Worm (Caenorhabditis elegans) whole organism, L4 larva: ENCODE data around the gene Y53G8AM.8.

ENCODE experiments used
- F10B5.3 ChIP-seq: sonication (generic microtip); optimal IDR thresholded peaks from 2 replicates; lab custom pipeline; 2016; ENCODE audit warnings: mild to moderate bottlenecking, missing genetic modification characterization, missing compliant biosample characterization
- F26F4.8 ChIP-seq: fragments of 200-800 bp; sonication (Bioruptor generic); conservative IDR thresholded peaks from 2 replicates; pipeline ENCODE4 v1.3.6; 2022; ENCODE audit warnings: missing genetic modification characterization, missing compliant biosample characterization
- F44E2.7 ChIP-seq: fragments of 200-800 bp; sonication (Bioruptor generic); IDR thresholded peaks from 2 replicates; pipeline ENCODE4 v2.1.2; 2022; ENCODE audit warnings: missing genetic modification characterization, missing compliant biosample characterization
- F49E8.2 ChIP-seq: sonication (generic microtip); optimal IDR thresholded peaks from 2 replicates; lab custom pipeline; 2016; ENCODE audit warnings: missing compliant biosample characterization, mild to moderate bottlenecking, missing genetic modification characterization, borderline replicate concordance
- R02D3.7 ChIP-seq: fragments of 150-350 bp; sonication (generic microtip); optimal IDR thresholded peaks from 3 replicates; lab custom pipeline; 2014; ENCODE audit warnings: missing biosample characterization, missing genetic modification characterization
- Y105C5A.15 ChIP-seq: fragments of 200-800 bp; sonication (Bioruptor generic); IDR thresholded peaks from 2 replicates; pipeline ENCODE4 v1.3.6; 2022; ENCODE audit warnings: missing genetic modification characterization, missing compliant biosample characterization
- Y5F2A.4 ChIP-seq: fragments of 200-800 bp; sonication (Bioruptor generic); optimal IDR thresholded peaks from 2 replicates; lab custom pipeline; 2018; ENCODE audit warnings: mild to moderate bottlenecking, missing genetic modification characterization, missing compliant biosample characterization
- ZK337.2 ChIP-seq: fragments of 200-800 bp; sonication (Bioruptor generic); IDR thresholded peaks from 2 replicates; pipeline ENCODE4 v1.3.6; 2022; ENCODE audit warnings: missing genetic modification reagents, missing genetic modification characterization, missing compliant biosample characterization
- ZK546.5 ChIP-seq, 2 experiments: sonication (generic microtip); optimal IDR thresholded peaks; 2 replicates each; lab custom pipeline; 2017; ENCODE audit warnings: missing biosample characterization in 2 of 2, missing genetic modification characterization in 2 of 2
- aly-2 ChIP-seq: sonication (generic microtip); optimal IDR thresholded peaks from 2 replicates; lab custom pipeline; 2018; ENCODE audit warnings: missing biosample characterization, missing genetic modification characterization
- ama-1 ChIP-seq: fragments of 150-350 bp; optimal IDR thresholded peaks from 2 replicates; lab custom pipeline; 2014; ENCODE audit warnings: inconsistent platforms, mixed read lengths
- arid-1 ChIP-seq: fragments of 200-800 bp; sonication (Bioruptor generic); conservative IDR thresholded peaks from 2 replicates; pipeline ENCODE4 v1.3.6; 2022; ENCODE audit warnings: missing genetic modification reagents, missing genetic modification characterization, missing compliant biosample characterization
- ceh-20 ChIP-seq: fragments of 200-800 bp; sonication (Bioruptor generic); IDR thresholded peaks from 2 replicates; pipeline ENCODE4 v1.3.6; 2022; ENCODE audit warnings: missing genetic modification reagents, missing genetic modification characterization, missing compliant biosample characterization
- ceh-28 ChIP-seq: fragments of 150-350 bp; optimal IDR thresholded peaks from 2 replicates; lab custom pipeline; 2014; ENCODE audit warnings: missing biosample characterization, missing genetic modification reagents, missing genetic modification characterization
- ceh-44 ChIP-seq: fragments of 200-800 bp; sonication (Bioruptor generic); IDR thresholded peaks from 2 replicates; pipeline ENCODE4 v1.3.6; 2022; ENCODE audit warnings: missing genetic modification reagents, missing genetic modification characterization, missing compliant biosample characterization
- ces-1 ChIP-seq: fragments of 150-350 bp; sonication (generic microtip); optimal IDR thresholded peaks from 4 replicates; lab custom pipeline; 2014; ENCODE audit warnings: missing biosample characterization, missing genetic modification reagents, missing genetic modification characterization
- ctbp-1 ChIP-seq: fragments of 200-800 bp; sonication (Bioruptor generic); IDR thresholded peaks from 2 replicates; pipeline ENCODE4 v1.3.6; 2022; ENCODE audit warnings: missing genetic modification reagents, missing genetic modification characterization, missing compliant biosample characterization
- dmd-8 ChIP-seq: fragments of 200-800 bp; sonication (Bioruptor generic); IDR thresholded peaks from 2 replicates; pipeline ENCODE4 v1.3.6; 2022; ENCODE audit warnings: missing genetic modification characterization, missing compliant biosample characterization
- dmd-9 ChIP-seq: fragments of 200-800 bp; sonication (Bioruptor generic); IDR thresholded peaks from 2 replicates; pipeline ENCODE4 v1.3.6; 2022; ENCODE audit warnings: missing genetic modification reagents, missing genetic modification characterization, missing compliant biosample characterization
- duxl-1 ChIP-seq: sonication (generic microtip); optimal IDR thresholded peaks from 2 replicates; lab custom pipeline; 2016; ENCODE audit warnings: mild to moderate bottlenecking, missing genetic modification characterization, moderate library complexity, missing compliant biosample characterization; ENCODE audit not compliant: poor library complexity
- dve-1 ChIP-seq: sonication (generic microtip); optimal IDR thresholded peaks from 2 replicates; lab custom pipeline; 2017; ENCODE audit warnings: antibody characterized with exemption, mild to moderate bottlenecking, missing genetic modification characterization, missing compliant biosample characterization; ENCODE audit not compliant: insufficient read depth
- fkh-10 ChIP-seq: fragments of 150-350 bp; optimal IDR thresholded peaks from 2 replicates; lab custom pipeline; 2014; ENCODE audit warnings: missing biosample characterization, missing genetic modification reagents, missing genetic modification characterization
- gei-8 ChIP-seq: fragments of 200-800 bp; sonication (Bioruptor generic); optimal IDR thresholded peaks from 2 replicates; lab custom pipeline; 2018; ENCODE audit warnings: mild to moderate bottlenecking, missing genetic modification characterization, missing compliant biosample characterization
- hif-1 ChIP-seq, 2 experiments: sonication (generic microtip); optimal IDR thresholded peaks; 2 replicates each; lab custom pipeline; 2016 to 2017; ENCODE audit warnings: missing compliant biosample characterization in 2 of 2, missing genetic modification characterization in 2 of 2, missing genetic modification reagents in 2 of 2, missing genotype in 2 of 2, mild to moderate bottlenecking in 1 of 2
- hlh-11 ChIP-seq: fragments of 200-800 bp; sonication (Bioruptor generic); optimal IDR thresholded peaks from 2 replicates; lab custom pipeline; 2018; ENCODE audit warnings: mild to moderate bottlenecking, missing genetic modification characterization, missing compliant biosample characterization
- lin-1 ChIP-seq: fragments of 200-800 bp; sonication (Bioruptor generic); IDR thresholded peaks from 2 replicates; pipeline ENCODE4 v1.3.6; 2022; ENCODE audit warnings: missing genetic modification reagents, missing genetic modification characterization, missing compliant biosample characterization
- lin-13 ChIP-seq: fragments of 150-350 bp; optimal IDR thresholded peaks from 2 replicates; lab custom pipeline; 2014; ENCODE audit warnings: missing biosample characterization, missing genetic modification reagents, missing genetic modification characterization
- lin-15B ChIP-seq: fragments of 150-350 bp; sonication (generic microtip); optimal IDR thresholded peaks from 3 replicates; lab custom pipeline; 2014; ENCODE audit warnings: missing biosample characterization, missing genetic modification characterization
- lin-38 ChIP-seq: fragments of 200-800 bp; sonication (Bioruptor generic); IDR thresholded peaks from 2 replicates; pipeline ENCODE4 v1.3.6; 2022; ENCODE audit warnings: missing genetic modification reagents, missing genetic modification characterization, missing compliant biosample characterization
- lin-39 ChIP-seq: fragments of 150-350 bp; optimal IDR thresholded peaks from 2 replicates; lab custom pipeline; 2014; ENCODE audit warnings: missing biosample characterization, missing genetic modification reagents, missing genetic modification characterization
- madf-5 ChIP-seq, 2 experiments: fragments of 200-800 bp; sonication (Bioruptor generic); IDR thresholded peaks; 2 replicates each; pipeline ENCODE4 v1.3.6; 2022; ENCODE audit warnings: missing compliant biosample characterization in 2 of 2, missing genetic modification characterization in 2 of 2
- mdl-1 ChIP-seq, 2 experiments: fragments of 150-350 bp in 1 of 2; sonication (generic microtip) in 1 of 2; optimal IDR thresholded peaks; 2 replicates each; lab custom pipeline; 2014 to 2017; ENCODE audit warnings: missing biosample characterization in 2 of 2, missing genetic modification characterization in 2 of 2
- mes-2 ChIP-seq: sonication (generic microtip); optimal IDR thresholded peaks from 2 replicates; lab custom pipeline; 2016; ENCODE audit warnings: missing genotype, mild to moderate bottlenecking, missing genetic modification characterization, missing compliant biosample characterization; ENCODE audit not compliant: poor library complexity, severe bottlenecking
- mxl-2 ChIP-seq: fragments of 200-800 bp; sonication (Bioruptor generic); conservative IDR thresholded peaks from 2 replicates; pipeline ENCODE4 v1.3.6; 2022; ENCODE audit warnings: missing genetic modification reagents, missing genetic modification characterization, missing compliant biosample characterization
- nhr-237 ChIP-seq: sonication (generic microtip); optimal IDR thresholded peaks from 2 replicates; lab custom pipeline; 2017; ENCODE audit warnings: missing biosample characterization, missing genetic modification characterization
- nhr-28 ChIP-seq: fragments of 150-350 bp; optimal IDR thresholded peaks from 2 replicates; lab custom pipeline; 2014; ENCODE audit warnings: missing biosample characterization, missing genetic modification characterization
- nhr-41 ChIP-seq: fragments of 200-800 bp; sonication (Bioruptor generic); IDR thresholded peaks from 2 replicates; pipeline ENCODE4 v1.3.6; 2022; ENCODE audit warnings: missing genetic modification reagents, missing genetic modification characterization, missing compliant biosample characterization
- nhr-42 ChIP-seq: fragments of 200-800 bp; sonication (Bioruptor generic); IDR thresholded peaks from 2 replicates; pipeline ENCODE4 v1.3.6; 2022; ENCODE audit warnings: missing genetic modification characterization, missing compliant biosample characterization
- nhr-48 ChIP-seq: sonication (generic microtip); optimal IDR thresholded peaks from 2 replicates; lab custom pipeline; 2016; ENCODE audit warnings: mild to moderate bottlenecking, missing genetic modification characterization, missing compliant biosample characterization
- php-3 ChIP-seq: fragments of 200-800 bp; sonication (Bioruptor generic); IDR thresholded peaks from 2 replicates; pipeline ENCODE4 v1.3.6; 2022; ENCODE audit warnings: missing genetic modification reagents, missing genetic modification characterization, missing compliant biosample characterization
- set-16 ChIP-seq: fragments of 200-800 bp; sonication (Bioruptor generic); IDR thresholded peaks from 2 replicates; pipeline ENCODE4 v1.3.6; 2022; ENCODE audit warnings: missing genetic modification reagents, missing genetic modification characterization, missing compliant biosample characterization
- skn-1 ChIP-seq: fragments of 150-350 bp; optimal IDR thresholded peaks from 2 replicates; lab custom pipeline; 2014; ENCODE audit warnings: missing biosample characterization, missing genetic modification characterization
- snpc-1.2 ChIP-seq: fragments of 200-800 bp; sonication (Bioruptor generic); IDR thresholded peaks from 2 replicates; pipeline ENCODE4 v1.3.6; 2022; ENCODE audit warnings: missing genetic modification reagents, missing genetic modification characterization, missing compliant biosample characterization
- spr-1 ChIP-seq: sonication (generic microtip); optimal IDR thresholded peaks from 2 replicates; lab custom pipeline; 2016; ENCODE audit warnings: mild to moderate bottlenecking, missing genetic modification characterization, missing compliant biosample characterization
- spr-3 ChIP-seq: fragments of 200-800 bp; sonication (Bioruptor generic); optimal IDR thresholded peaks from 2 replicates; lab custom pipeline; 2018; ENCODE audit warnings: mild to moderate bottlenecking, missing genetic modification characterization, missing compliant biosample characterization
- ztf-7 ChIP-seq: fragments of 150-350 bp; optimal IDR thresholded peaks from 2 replicates; lab custom pipeline; 2014; ENCODE audit warnings: missing biosample characterization, missing genetic modification characterization

Y53G8AM.8 gene

ce11 chrIII:3249038-3249420 is 29.5 kb downstream of the Y53G8AM.8 start (continued):
- no peak for TF ChIP-seq ZK546.5 (tag; optimal IDR thresholded peaks at IDR 0.05; lab: Kevin White, UChicago)
- TF ChIP-seq mes-2: peak; percentile 66
- peak; percentile 14; the same call in 1 of the 2 replicates for TF ChIP-seq lin-1
- TF ChIP-seq F10B5.3: peak; percentile 59
- peak; percentile 71 to 90; a peak in 3 of 4 replicates for TF ChIP-seq madf-5 (GFP tag; IDR thresholded peaks at IDR 0.05; lab: Robert Waterston, UW)
- peak; percentile 61 for TF ChIP-seq gei-8 (GFP tag; lab: Kevin White, UChicago)
- TF ChIP-seq ceh-20 (GFP tag; lab: Robert Waterston, UW): no peak; the same call in 1 of the 2 replicates
- no peak for TF ChIP-seq nhr-28 (tag; lab: Kevin White, UChicago)
- TF ChIP-seq nhr-41 (GFP tag; lab: Robert Waterston, UW): peak; percentile 47; the same call in 1 of the 2 replicates
- TF ChIP-seq nhr-42 (GFP tag; lab: Robert Waterston, UW): no peak
- peak; percentile 56 for TF ChIP-seq spr-1 (tag; lab: Kevin White, UChicago)
- TF ChIP-seq mdl-1 (tag; optimal IDR thresholded peaks at IDR 0.05; lab: Kevin White, UChicago): no peak
- TF ChIP-seq php-3 (GFP tag; lab: Robert Waterston, UW): peak; percentile 60
- TF ChIP-seq ces-1: no peak
- no peak for TF ChIP-seq ceh-44 (GFP tag; lab: Robert Waterston, UW)
- TF ChIP-seq arid-1 (GFP tag; lab: Robert Waterston, UW): peak; percentile 74
- TF ChIP-seq hif-1 (tag; optimal IDR thresholded peaks at IDR 0.05; lab: Kevin White, UChicago): no peak
- TF ChIP-seq nhr-48 (tag; lab: Kevin White, UChicago): peak; percentile 6
- TF ChIP-seq ama-1: no peak
- no peak for TF ChIP-seq nhr-237
- no peak for TF ChIP-seq R02D3.7 (tag; lab: Kevin White, UChicago)
- no peak for TF ChIP-seq set-16 (GFP tag; lab: Robert Waterston, UW)
- TF ChIP-seq mxl-2 (GFP tag; lab: Robert Waterston, UW): no peak; the same call in 1 of the 2 replicates
- peak; percentile 11 for TF ChIP-seq ztf-7 (tag; lab: Kevin White, UChicago)
- TF ChIP-seq F49E8.2 (tag; lab: Kevin White, UChicago): peak; percentile 64
- TF ChIP-seq spr-3 (GFP tag; lab: Kevin White, UChicago): no peak
- TF ChIP-seq lin-15B (tag; lab: Kevin White, UChicago): no peak
- TF ChIP-seq lin-39 (tag; lab: Kevin White, UChicago): no peak
- TF ChIP-seq lin-38 (GFP tag; lab: Robert Waterston, UW): peak; percentile 75
- no peak for TF ChIP-seq fkh-10 (GFP tag; lab: Kevin White, UChicago)
- TF ChIP-seq dmd-9 (GFP tag; lab: Robert Waterston, UW): 0 out of 2 replicates have a peak, but pooled peaks have one; percentile 19
- TF ChIP-seq lin-13 (GFP tag; lab: Kevin White, UChicago): no peak
- peak; percentile 73 for TF ChIP-seq ctbp-1 (GFP tag; lab: Robert Waterston, UW)
- no peak for TF ChIP-seq skn-1 (tag; lab: Kevin White, UChicago)
- TF ChIP-seq F44E2.7 (GFP tag; lab: Robert Waterston, UW): peak; percentile 89
- TF ChIP-seq snpc-1.2 (GFP tag; lab: Robert Waterston, UW): peak; percentile 60; the same call in 1 of the 2 replicates
- TF ChIP-seq dmd-8: peak; percentile 85
- peak; percentile 71 for TF ChIP-seq ZK337.2
- no peak for TF ChIP-seq hlh-11 (tag; lab: Kevin White, UChicago)
- no peak for TF ChIP-seq ceh-28 (tag; lab: Kevin White, UChicago)
- no peak for TF ChIP-seq aly-2 (tag; lab: Kevin White, UChicago)
- TF ChIP-seq duxl-1 (tag; lab: Kevin White, UChicago): peak; percentile 41
- no peak for TF ChIP-seq Y5F2A.4
- no peak for TF ChIP-seq dve-1
- TF ChIP-seq F26F4.8 (GFP tag; lab: Robert Waterston, UW): peak; percentile 80
- TF ChIP-seq Y105C5A.15 (GFP tag; lab: Robert Waterston, UW): peak; percentile 73; the same call in 1 of the 2 replicates
